Worm (Caenorhabditis elegans): Measurements from ENCODE around the gene txt-3.

ce11 chrIV:4988531-4988930 lies 24.8 kb downstream of the txt-3 start, which contains the start of gene E03H12.7:
- no peak for TF ChIP-seq ceh-22 (tag; optimal IDR thresholded peaks at IDR 0.05)
- TF ChIP-seq elt-2 (tag; optimal IDR thresholded peaks at IDR 0.05) = no peak
- TF ChIP-seq tbx-7 (tag; optimal IDR thresholded peaks at IDR 0.05) = no peak
- no peak for TF ChIP-seq unc-55 (GFP tag; optimal IDR thresholded peaks at IDR 0.05)
- no peak for TF ChIP-seq ama-1 (optimal IDR thresholded peaks at IDR 0.05)
- no peak for TF ChIP-seq pha-4 (tag; optimal IDR thresholded peaks at IDR 0.05)
- TF ChIP-seq ztf-16 (tag; optimal IDR thresholded peaks at IDR 0.05) = no peak
- no peak for TF ChIP-seq Y22D7AL.16 (tag; optimal IDR thresholded peaks at IDR 0.05)
- no peak for TF ChIP-seq pqm-1 (tag; optimal IDR thresholded peaks at IDR 0.05)

Data from whole organism, late embryonic.